Worm (Caenorhabditis elegans): ENCODE data around the gene pqn-67.

ce11 chrV:12933654-12934053 lies 9.4 kb downstream of the pqn-67 start:
- TF ChIP-seq pha-2 (tag; optimal IDR thresholded peaks at IDR 0.05): no peak
- TF ChIP-seq pha-4 (tag; optimal IDR thresholded peaks at IDR 0.05): no peak
- no peak for TF ChIP-seq pag-3 (tag; optimal IDR thresholded peaks at IDR 0.05; ENCODE audit: borderline replicate concordance)
- TF ChIP-seq ceh-6 (GFP tag; optimal IDR thresholded peaks at IDR 0.05): no peak
- TF ChIP-seq nhr-232 (tag; optimal IDR thresholded peaks at IDR 0.05): no peak

Measured in whole organism, late embryonic.